Fruit fly (Drosophila melanogaster): ENCODE measurements around the gene CG33177.

Gene CG33177

dm6 chrX:15066374-15067057 is 14.7 kb upstream of the CG33177 start, which contains the start of the genes opm and dob (continued):
- TF ChIP-seq hth (optimal IDR thresholded peaks at IDR 0.05): no peak
- TF ChIP-seq CG15514 (GFP tag; optimal IDR thresholded peaks at IDR 0.05): peak; percentile 48
- peak; percentile 37 for TF ChIP-seq Meics (GFP tag; optimal IDR thresholded peaks at IDR 0.05)
- no peak for TF ChIP-seq pfk (GFP tag; optimal IDR thresholded peaks at IDR 0.05)
- no peak for TF ChIP-seq ken (GFP tag; IDR thresholded peaks at IDR 0.05)
- TF ChIP-seq fd96Cb (tag; optimal IDR thresholded peaks at IDR 0.05): no peak
- no peak for TF ChIP-seq CG6254 (GFP tag; optimal IDR thresholded peaks at IDR 0.05)
- no peak for TF ChIP-seq HLH54F (GFP tag; optimal IDR thresholded peaks at IDR 0.05)

dm6 chrX:15068537-15068936 is 12.6 kb upstream of the CG33177 start:
- TF ChIP-seq ftz-f1 (GFP tag; optimal IDR thresholded peaks at IDR 0.05) (peak; percentile 36), Scr (GFP tag; IDR thresholded peaks at IDR 0.05; ENCODE audit: partially characterized antibody) (no peak), Spps (tag; optimal IDR thresholded peaks at IDR 0.05) (no peak), pros (GFP tag; optimal IDR thresholded peaks at IDR 0.05) (no peak), nom (GFP tag; optimal IDR thresholded peaks at IDR 0.05) (peak; percentile 84), CG17802 (tag; optimal IDR thresholded peaks at IDR 0.05) (no peak), Med (GFP tag) (peak; percentile 57), CG9817 (tag; optimal IDR thresholded peaks at IDR 0.05) (no peak), Ets65A (GFP tag) (peak; percentile 28), slbo (GFP tag; IDR thresholded peaks at IDR 0.05) (0 out of 2 replicates have a peak, but pooled peaks have one; percentile 12), sug (tag; optimal IDR thresholded peaks at IDR 0.05) (peak; percentile 40)

dm6 chrX:15069417-15069896 is 11.7 kb upstream of the CG33177 start:
- TF ChIP-seq gro (GFP tag; optimal IDR thresholded peaks at IDR 0.05) (no peak), gce (GFP tag; IDR thresholded peaks at IDR 0.05) (no peak), Drgx (GFP tag; IDR thresholded peaks at IDR 0.05) (peak; percentile 84), sens (GFP tag) (peak; percentile 66), CG14667 (GFP tag; IDR thresholded peaks at IDR 0.05) (no peak), CG14965 (GFP tag; optimal IDR thresholded peaks at IDR 0.05; ENCODE audit: borderline replicate concordance) (no peak), bsh (GFP tag; optimal IDR thresholded peaks at IDR 0.05) (peak in 1 of 2 experiments; percentile 99), Antp (GFP tag; optimal IDR thresholded peaks at IDR 0.05) (no peak), Hmr (GFP tag; optimal IDR thresholded peaks at IDR 0.05) (peak; percentile 16), CG10462 (GFP tag; optimal IDR thresholded peaks at IDR 0.05) (no peak), knrl (GFP tag; IDR thresholded peaks at IDR 0.05; ENCODE audit: partially characterized antibody) (no peak), nerfin-2 (GFP tag; IDR thresholded peaks at IDR 0.05; ENCODE audit: partially characterized antibody) (no peak), nom (GFP tag; optimal IDR thresholded peaks at IDR 0.05) (peak; percentile 100), Side (GFP tag; optimal IDR thresholded peaks at IDR 0.05) (no peak), CG34224 (GFP tag; IDR thresholded peaks at IDR 0.05; ENCODE audit: partially characterized antibody) (no peak), Bteb2 (GFP tag; optimal IDR thresholded peaks at IDR 0.05) (no peak), CG6683 (GFP tag; optimal IDR thresholded peaks at IDR 0.05) (no peak), cad (GFP tag; optimal IDR thresholded peaks at IDR 0.05) (no peak), trh (GFP tag; optimal IDR thresholded peaks at IDR 0.05) (no peak), CG13894 (tag; optimal IDR thresholded peaks at IDR 0.05) (no peak), cas (GFP tag; IDR thresholded peaks at IDR 0.05) (no peak), lab (GFP tag; optimal IDR thresholded peaks at IDR 0.05) (no peak), crol (GFP tag; IDR thresholded peaks at IDR 0.05) (peak; percentile 57; the same call in 1 of the 2 replicates), lov (optimal IDR thresholded peaks at IDR 0.05) (no peak), lov (GFP tag; IDR thresholded peaks at IDR 0.05) (no peak), klu (GFP tag; IDR thresholded peaks at IDR 0.05) (no peak), Med (GFP tag) (peak; percentile 17)

Measured in whole organism, embryonic.